Fruit fly (Drosophila melanogaster) whole organism, embryonic: Measurements from ENCODE around the gene Art8.

Experiments used
- B-H1 ChIP-seq: fragments of 200-800 bp; sonication (Bioruptor generic); IDR thresholded peaks from 3 replicates; pipeline ENCODE4 v1.3.6; 2022; ENCODE audit warnings: missing biosample characterization, missing genetic modification characterization
- Bteb2 ChIP-seq: fragments of 200-800 bp; sonication (Bioruptor generic); optimal IDR thresholded peaks from 2 replicates; lab custom pipeline; 2016; ENCODE audit warnings: missing biosample characterization, missing genetic modification characterization
- CG10366 ChIP-seq: fragments of 200-800 bp; sonication (Bioruptor generic); IDR thresholded peaks from 2 replicates; pipeline ENCODE4 v1.3.6; 2022; ENCODE audit warnings: missing biosample characterization, missing genetic modification characterization
- CG10959 ChIP-seq: fragments of 200-800 bp; sonication (Bioruptor generic); IDR thresholded peaks from 2 replicates; pipeline ENCODE4 v1.3.6; 2022; ENCODE audit warnings: missing biosample characterization, missing genetic modification characterization
- CG11247 ChIP-seq: fragments of 200-800 bp; sonication (Bioruptor generic); IDR thresholded peaks from 2 replicates; pipeline ENCODE4 v1.3.6; 2022; ENCODE audit warnings: missing biosample characterization, missing genetic modification characterization
- CG11398 ChIP-seq: fragments of 200-800 bp; sonication (Bioruptor generic); optimal IDR thresholded peaks from 2 replicates; lab custom pipeline; 2016; ENCODE audit warnings: missing biosample characterization, missing genetic modification characterization
- CG11696 ChIP-seq: fragments of 200-800 bp; sonication (Bioruptor generic); IDR thresholded peaks from 2 replicates; pipeline ENCODE4 v1.3.6; 2022; ENCODE audit warnings: missing biosample characterization, missing genetic modification characterization
- CG1233 ChIP-seq: fragments of 200-800 bp; sonication (Bioruptor generic); optimal IDR thresholded peaks from 4 replicates; lab custom pipeline; 2018; ENCODE audit warnings: missing biosample characterization, mild to moderate bottlenecking, missing genetic modification characterization
- CG15011 ChIP-seq: fragments of 200-800 bp; sonication (Bioruptor generic); optimal IDR thresholded peaks from 3 replicates; lab custom pipeline; 2018; ENCODE audit warnings: missing biosample characterization, mild to moderate bottlenecking, missing genetic modification characterization
- CG17328 ChIP-seq: fragments of 200-800 bp; sonication (Bioruptor generic); IDR thresholded peaks from 2 replicates; pipeline ENCODE4 v1.3.6; 2022; ENCODE audit warnings: missing biosample characterization, missing genetic modification characterization
- CG17361 ChIP-seq: fragments of 200-800 bp; sonication (Bioruptor generic); IDR thresholded peaks from 3 replicates; pipeline ENCODE4 v1.3.6; 2022; ENCODE audit warnings: missing biosample characterization, missing genetic modification characterization
- CG17912 ChIP-seq: fragments of 200-800 bp; sonication (Bioruptor generic); optimal IDR thresholded peaks from 2 replicates; lab custom pipeline; 2018; ENCODE audit warnings: missing biosample characterization, mild to moderate bottlenecking, missing genetic modification characterization
- CG18599 ChIP-seq: fragments of 200-800 bp; sonication (Bioruptor generic); optimal IDR thresholded peaks from 3 replicates; lab custom pipeline; 2017; ENCODE audit warnings: missing biosample characterization, missing genetic modification characterization, mild to moderate bottlenecking, moderate library complexity, missing genetic modification reagents
- CG2678 ChIP-seq: fragments of 200-800 bp; sonication (Bioruptor generic); optimal IDR thresholded peaks from 3 replicates; lab custom pipeline; 2019; ENCODE audit warnings: missing biosample characterization, mild to moderate bottlenecking, missing genetic modification characterization, moderate library complexity
- CG33213 ChIP-seq: fragments of 200-800 bp; sonication (Bioruptor generic); optimal IDR thresholded peaks from 3 replicates; lab custom pipeline; 2016; ENCODE audit warnings: missing biosample characterization, missing genetic modification characterization
- CG3847 ChIP-seq: fragments of 200-800 bp; sonication (Bioruptor generic); IDR thresholded peaks from 2 replicates; pipeline ENCODE4 v1.3.6; 2022; ENCODE audit warnings: missing biosample characterization, missing genetic modification characterization
- CG3995 ChIP-seq: fragments of 200-800 bp; sonication (Bioruptor generic); optimal IDR thresholded peaks from 3 replicates; lab custom pipeline; 2016; ENCODE audit warnings: missing biosample characterization, missing genetic modification characterization
- CG4328 ChIP-seq: fragments of 200-800 bp; sonication (Bioruptor generic); optimal IDR thresholded peaks from 3 replicates; lab custom pipeline; 2017; ENCODE audit warnings: missing biosample characterization, missing genetic modification reagents, missing genetic modification characterization
- CG43689 ChIP-seq: fragments of 200-800 bp; sonication (Bioruptor generic); IDR thresholded peaks from 2 replicates; pipeline ENCODE4 v1.3.6; 2022; ENCODE audit warnings: missing biosample characterization, missing genetic modification characterization
- CG6813 ChIP-seq: fragments of 200-800 bp; sonication (Bioruptor generic); optimal IDR thresholded peaks from 2 replicates; lab custom pipeline; 2017; ENCODE audit warnings: missing biosample characterization, missing genetic modification characterization, mild to moderate bottlenecking, moderate library complexity, missing genetic modification reagents
- Camta ChIP-seq: fragments of 200-800 bp; sonication (Bioruptor generic); optimal IDR thresholded peaks from 2 replicates; lab custom pipeline; 2016; ENCODE audit warnings: missing biosample characterization, missing genetic modification characterization
- Gsc ChIP-seq: fragments of 200-800 bp; sonication (Bioruptor generic); IDR thresholded peaks from 2 replicates; pipeline ENCODE4 v1.3.6; 2022; ENCODE audit warnings: missing biosample characterization, missing genetic modification characterization
- HLH4C ChIP-seq: fragments of 200-800 bp; sonication (Bioruptor generic); IDR thresholded peaks from 3 replicates; pipeline ENCODE4 v1.3.6; 2022; ENCODE audit warnings: missing biosample characterization, missing genetic modification characterization; ENCODE audit not compliant: partially characterized antibody
- Hand ChIP-seq: fragments of 200-800 bp; sonication (Bioruptor generic); optimal IDR thresholded peaks from 2 replicates; lab custom pipeline; 2017; ENCODE audit warnings: mild to moderate bottlenecking, missing biosample characterization, missing genetic modification reagents, missing genetic modification characterization
- Neu2 ChIP-seq: fragments of 200-800 bp; sonication (Bioruptor generic); optimal IDR thresholded peaks from 3 replicates; lab custom pipeline; 2016; ENCODE audit warnings: missing biosample characterization, missing genetic modification characterization, borderline replicate concordance
- NfI ChIP-seq: fragments of 200-800 bp; sonication (Bioruptor generic); optimal IDR thresholded peaks from 3 replicates; lab custom pipeline; 2018; ENCODE audit warnings: missing biosample characterization, mild to moderate bottlenecking, missing genetic modification characterization, moderate library complexity
- Opbp ChIP-seq: fragments of 200-800 bp; sonication (Bioruptor generic); IDR thresholded peaks from 3 replicates; pipeline ENCODE4 v1.3.6; 2022; ENCODE audit warnings: missing biosample characterization, missing genetic modification characterization; ENCODE audit not compliant: partially characterized antibody
- Rfx ChIP-seq: fragments of 200-800 bp; sonication (Bioruptor generic); IDR thresholded peaks from 2 replicates; pipeline ENCODE4 v1.3.6; 2022; ENCODE audit warnings: missing biosample characterization, missing genetic modification characterization
- Ssrp ChIP-seq: fragments of 200-800 bp; sonication (Bioruptor generic); optimal IDR thresholded peaks from 2 replicates; lab custom pipeline; 2018; ENCODE audit warnings: missing biosample characterization, mild to moderate bottlenecking, missing genetic modification characterization, moderate library complexity
- Stat92E ChIP-seq, 3 experiments: fragments of >200 bp in 2 of 3; fragments of 200-800 bp in 1 of 3; sonication (Bioruptor generic) in 1 of 3; optimal IDR thresholded peaks; 2 replicates each; lab custom pipeline; 2017 to 2019; ENCODE audit warnings: missing biosample characterization in 3 of 3, missing genetic modification characterization in 3 of 3, mild to moderate bottlenecking in 1 of 3, moderate library complexity in 1 of 3
- Taf1 ChIP-seq: fragments of 200-800 bp; sonication (Bioruptor generic); IDR thresholded peaks from 2 replicates; pipeline ENCODE4 v1.3.6; 2022; ENCODE audit warnings: missing biosample characterization, missing genetic modification characterization
- Trl ChIP-seq, 3 experiments: fragments of >200 bp in 2 of 3; fragments of 200-800 bp in 1 of 3; sonication (Bioruptor generic) in 1 of 3; optimal IDR thresholded peaks; 2 replicates in 1 of 3; 3 replicates in 2 of 3; lab custom pipeline; 2016 to 2017; ENCODE audit warnings: missing biosample characterization in 1 of 3, missing genetic modification characterization in 1 of 3
- Vsx1 ChIP-seq: fragments of 200-800 bp; sonication (Bioruptor generic); optimal IDR thresholded peaks from 2 replicates; lab custom pipeline; 2017; ENCODE audit warnings: missing biosample characterization, mild to moderate bottlenecking, missing genetic modification characterization, missing genetic modification reagents
- aop ChIP-seq: fragments of 200-800 bp; sonication (Bioruptor generic); IDR thresholded peaks from 2 replicates; pipeline ENCODE4 v1.3.6; 2022; ENCODE audit warnings: missing biosample characterization, missing genetic modification characterization
- btn ChIP-seq: fragments of 200-800 bp; sonication (Bioruptor generic); optimal IDR thresholded peaks from 2 replicates; lab custom pipeline; 2016; ENCODE audit warnings: missing biosample characterization, missing genetic modification characterization
- cas ChIP-seq: fragments of 200-800 bp; sonication (Bioruptor generic); IDR thresholded peaks from 2 replicates; pipeline ENCODE4 v1.3.6; 2022; ENCODE audit warnings: missing biosample characterization, missing genetic modification characterization
- cato ChIP-seq: fragments of 200-800 bp; sonication (Bioruptor generic); optimal IDR thresholded peaks from 2 replicates; lab custom pipeline; 2016; ENCODE audit warnings: missing biosample characterization, missing genetic modification characterization, borderline replicate concordance
- corto ChIP-seq: fragments of 200-800 bp; sonication (Bioruptor generic); optimal IDR thresholded peaks from 2 replicates; lab custom pipeline; 2016; ENCODE audit warnings: missing biosample characterization, mild to moderate bottlenecking, missing genetic modification characterization, moderate library complexity
- gro ChIP-seq: fragments of 200-800 bp; sonication (Bioruptor generic); optimal IDR thresholded peaks from 2 replicates; lab custom pipeline; 2016; ENCODE audit warnings: missing biosample characterization, missing genetic modification characterization
- lbe ChIP-seq: fragments of 200-800 bp; sonication (Bioruptor generic); optimal IDR thresholded peaks from 2 replicates; lab custom pipeline; 2016; ENCODE audit warnings: missing biosample characterization, mild to moderate bottlenecking, missing genetic modification characterization
- oc ChIP-seq: fragments of 200-800 bp; sonication (Bioruptor generic); optimal IDR thresholded peaks from 2 replicates; lab custom pipeline; 2018; ENCODE audit warnings: missing biosample characterization, mild to moderate bottlenecking, missing genetic modification characterization, moderate library complexity
- odd ChIP-seq: fragments of 200-800 bp; sonication (Bioruptor generic); optimal IDR thresholded peaks from 2 replicates; lab custom pipeline; 2017; ENCODE audit warnings: missing biosample characterization, mild to moderate bottlenecking, missing genetic modification characterization
- pan ChIP-seq, 4 experiments: fragments of >200 bp in 3 of 4; fragments of 200-800 bp in 1 of 4; sonication (Bioruptor generic) in 1 of 4; optimal IDR thresholded peaks in 3 of 4; IDR thresholded peaks in 1 of 4; 2 replicates each; pipeline versions ENCODE4 v1.3.6 to Lab custom; 2017 to 2022; ENCODE audit warnings: missing biosample characterization in 2 of 4, missing genetic modification characterization in 2 of 4, mixed read lengths in 1 of 4
- pb ChIP-seq: fragments of 200-800 bp; sonication (Bioruptor generic); optimal IDR thresholded peaks from 3 replicates; lab custom pipeline; 2016; ENCODE audit warnings: missing biosample characterization, missing genetic modification characterization
- pzg ChIP-seq: fragments of 200-800 bp; sonication (Bioruptor generic); optimal IDR thresholded peaks from 3 replicates; lab custom pipeline; 2018; ENCODE audit warnings: missing biosample characterization, mild to moderate bottlenecking, missing genetic modification characterization, moderate library complexity
- rib ChIP-seq: fragments of 200-800 bp; sonication (Bioruptor generic); IDR thresholded peaks from 2 replicates; pipeline ENCODE4 v1.3.6; 2022; ENCODE audit warnings: missing biosample characterization, missing genetic modification characterization
- tgo ChIP-seq: fragments of 200-800 bp; sonication (Bioruptor generic); IDR thresholded peaks from 3 replicates; pipeline ENCODE4 v1.3.6; 2022; ENCODE audit warnings: missing biosample characterization, missing genetic modification characterization
- yki ChIP-seq: fragments of >200 bp; optimal IDR thresholded peaks from 3 replicates; lab custom pipeline; 2018

The Art8 gene

DNA sequence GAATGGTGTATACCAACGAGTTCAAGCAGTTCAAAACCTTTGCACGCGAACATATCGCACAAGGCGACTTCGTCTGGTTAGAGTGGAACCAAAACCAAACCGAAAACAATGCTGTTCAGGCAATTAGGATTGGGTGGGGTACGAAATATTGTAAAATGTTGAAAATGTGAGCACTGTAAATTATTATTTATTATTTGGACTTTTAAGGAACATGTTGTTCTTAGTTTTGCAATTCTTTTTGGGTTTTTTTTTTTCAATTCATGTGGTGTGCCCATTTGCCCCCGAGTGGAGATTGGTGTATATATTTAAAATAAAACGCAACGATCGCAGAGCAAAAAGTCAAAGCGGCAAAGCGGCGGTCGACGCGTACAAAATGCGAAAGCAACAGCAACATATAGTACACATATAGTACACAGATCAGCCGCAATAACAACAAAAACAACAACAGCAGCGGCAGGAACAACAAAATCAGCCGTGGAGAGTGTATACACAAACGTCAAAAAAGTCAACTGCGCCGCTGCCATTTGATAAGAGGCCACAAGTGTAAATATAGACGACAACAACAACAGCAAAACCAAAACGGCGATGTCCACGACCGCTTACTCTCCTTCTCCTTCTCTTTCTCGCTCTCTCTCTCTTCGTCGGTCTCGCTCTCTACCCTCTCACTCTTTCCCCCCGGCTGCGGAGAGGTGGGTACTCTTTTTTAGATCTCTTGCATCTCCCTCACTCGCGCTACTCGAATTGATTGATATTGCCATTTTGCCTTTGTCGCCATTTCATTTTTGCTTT is 34.0 kb upstream of the Art8 start (continued):
- no peak for TF ChIP-seq btn (GFP tag; lab: Kevin White, UChicago)
- no peak for TF ChIP-seq Hand (GFP tag; lab: Kevin White, UChicago)
- peak; percentile 53 for TF ChIP-seq lbe (GFP tag; lab: Kevin White, UChicago)
- TF ChIP-seq CG10366 (GFP tag; lab: Robert Waterston, UW), result peak; percentile 43; the same call in 1 of the 2 replicates
- TF ChIP-seq Opbp (GFP tag; lab: Robert Waterston, UW), result no peak
- TF ChIP-seq pzg (GFP tag; lab: Kevin White, UChicago), result no peak
- TF ChIP-seq CG18599 (GFP tag; lab: Kevin White, UChicago), result peak; percentile 57
- TF ChIP-seq Gsc, result no peak
- no peak for TF ChIP-seq aop (GFP tag; lab: Robert Waterston, UW)
- no peak for TF ChIP-seq CG33213 (GFP tag; lab: Kevin White, UChicago)
- peak; percentile 44 for TF ChIP-seq oc (tag; lab: Kevin White, UChicago)
- TF ChIP-seq Rfx, result peak; percentile 39; the same call in 1 of the 2 replicates
- TF ChIP-seq CG3847 (GFP tag; lab: Robert Waterston, UW), result 0 out of 2 replicates have a peak, but pooled peaks have one; percentile 6
- TF ChIP-seq Bteb2 (GFP tag; lab: Kevin White, UChicago), result no peak
- TF ChIP-seq B-H1, result no peak; the same call in 1 of the 3 replicates
- TF ChIP-seq CG17912, result no peak
- no peak for TF ChIP-seq Camta
- TF ChIP-seq NfI (GFP tag; lab: Kevin White, UChicago), result no peak
- TF ChIP-seq Taf1 (GFP tag; lab: Robert Waterston, UW), result no peak
- no peak for TF ChIP-seq CG3995 (GFP tag; lab: Kevin White, UChicago)
- peak; percentile 75 for TF ChIP-seq Vsx1 (GFP tag; lab: Kevin White, UChicago)
- no peak for TF ChIP-seq pan (optimal IDR thresholded peaks at IDR 0.05; lab: Kevin White, UChicago)
- TF ChIP-seq pan (GFP tag; optimal IDR thresholded peaks at IDR 0.05 in 1 of 2, IDR thresholded peaks at IDR 0.05 in 1 of 2), result peak in 1 of 2 experiments; percentile 14
- peak; percentile 68 for TF ChIP-seq CG2678 (tag; lab: Kevin White, UChicago)
- no peak for TF ChIP-seq gro (GFP tag; lab: Kevin White, UChicago)
- no peak for TF ChIP-seq Stat92E (GFP tag; optimal IDR thresholded peaks at IDR 0.05; lab: Kevin White, UChicago)
- no peak for TF ChIP-seq CG43689 (GFP tag; lab: Robert Waterston, UW)
- peak; percentile 81 to 93 for TF ChIP-seq Trl (optimal IDR thresholded peaks at IDR 0.05; lab: Kevin White, UChicago)
- peak; percentile 43 for TF ChIP-seq Trl (GFP tag; optimal IDR thresholded peaks at IDR 0.05; lab: Kevin White, UChicago)
- no peak for TF ChIP-seq CG11247 (GFP tag; lab: Robert Waterston, UW)
- TF ChIP-seq CG15011 (GFP tag; lab: Kevin White, UChicago), result peak; percentile 35
- TF ChIP-seq HLH4C, result no peak
- no peak for TF ChIP-seq CG17328 (GFP tag; lab: Robert Waterston, UW)
- peak; percentile 69 for TF ChIP-seq CG6813 (GFP tag; lab: Kevin White, UChicago)
- no peak for TF ChIP-seq cato
- no peak for TF ChIP-seq Ssrp (tag; lab: Kevin White, UChicago)
- TF ChIP-seq CG1233 (GFP tag; lab: Kevin White, UChicago), result peak; percentile 61
- no peak for TF ChIP-seq CG11398
- TF ChIP-seq pb (GFP tag; lab: Kevin White, UChicago), result no peak
- peak; percentile 45 for TF ChIP-seq CG4328 (GFP tag; lab: Kevin White, UChicago)
- peak; percentile 45; the same call in 2 of the 3 replicates for TF ChIP-seq tgo
- no peak for TF ChIP-seq rib (GFP tag; lab: Robert Waterston, UW)
- TF ChIP-seq CG10959 (GFP tag; lab: Robert Waterston, UW), result no peak
- no peak for TF ChIP-seq CG17361 (GFP tag; lab: Robert Waterston, UW)
- peak; percentile 80 for TF ChIP-seq CG11696 (GFP tag; lab: Robert Waterston, UW)
- peak; percentile 32 for TF ChIP-seq yki (lab: Kevin White, UChicago)
- no peak for TF ChIP-seq Neu2
- TF ChIP-seq odd (GFP tag; lab: Kevin White, UChicago), result peak; percentile 60
- TF ChIP-seq cas (GFP tag; lab: Robert Waterston, UW), result no peak
- TF ChIP-seq corto (GFP tag; lab: Kevin White, UChicago), result peak; percentile 71
